Worm (Caenorhabditis elegans) whole organism, L2 larva: ENCODE data around the gene Y7A5A.9.

Source experiments
- nhr-77 ChIP-seq: fragments of 150-350 bp; optimal IDR thresholded peaks from 2 replicates; lab custom pipeline; 2014; ENCODE audit warnings: missing biosample characterization, missing genetic modification characterization
- snpc-4 ChIP-seq: fragments of 150-350 bp; optimal IDR thresholded peaks from 2 replicates; lab custom pipeline; 2014; ENCODE audit warnings: missing biosample characterization, missing genetic modification characterization

DNA sequence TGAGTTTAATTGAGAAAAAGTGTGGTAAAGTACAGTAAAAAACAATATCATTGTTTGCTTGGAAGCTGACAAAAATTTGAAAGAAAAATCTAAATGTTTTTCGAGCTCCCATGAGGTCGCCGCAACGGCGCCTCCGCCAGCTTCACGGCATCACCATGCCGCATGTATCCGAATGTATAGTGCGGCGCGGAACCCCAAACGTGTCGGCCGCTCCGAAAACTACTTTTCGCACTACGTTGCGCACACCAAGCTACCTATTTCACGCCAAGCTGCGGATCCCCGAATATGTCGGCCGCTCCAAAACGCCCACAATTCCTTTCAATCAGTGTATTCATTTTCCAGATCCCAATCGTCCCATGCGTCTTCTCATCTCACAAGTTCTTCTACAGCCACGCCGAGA lies 24.0 kb downstream of the Y7A5A.9 start:
- TF ChIP-seq nhr-77 (tag; lab: Kevin White, UChicago) (no peak), snpc-4 (peak; percentile 47)
